Fruit fly (Drosophila melanogaster) whole organism, wandering third instar larva: ENCODE results near the gene CG31550.

Experiments used
- CG9705 ChIP-seq: fragments of 200-800 bp; sonication (Bioruptor generic); optimal IDR thresholded peaks from 2 replicates; lab custom pipeline; 2018; ENCODE audit warnings: missing biosample characterization, mild to moderate bottlenecking, missing genetic modification characterization
- CrebA ChIP-seq: fragments of 200-800 bp; sonication (Bioruptor generic); optimal IDR thresholded peaks from 2 replicates; lab custom pipeline; 2016; ENCODE audit warnings: missing biosample characterization, mild to moderate bottlenecking, missing genetic modification characterization, borderline replicate concordance
- brk ChIP-seq: fragments of 200-800 bp; sonication (Bioruptor generic); optimal IDR thresholded peaks from 2 replicates; lab custom pipeline; 2016; ENCODE audit warnings: missing biosample characterization, mild to moderate bottlenecking, missing genetic modification characterization
- pan ChIP-seq: fragments of >200 bp; optimal IDR thresholded peaks from 2 replicates; lab custom pipeline; 2017
- psq ChIP-seq: fragments of 200-800 bp; sonication (Bioruptor generic); optimal IDR thresholded peaks from 3 replicates; lab custom pipeline; 2017; ENCODE audit warnings: missing biosample characterization, mild to moderate bottlenecking, missing genetic modification characterization, moderate library complexity
- tai ChIP-seq: sonication (Bioruptor generic); optimal IDR thresholded peaks from 2 replicates; lab custom pipeline; 2016; ENCODE audit warnings: missing biosample characterization, missing genetic modification characterization

DNA sequence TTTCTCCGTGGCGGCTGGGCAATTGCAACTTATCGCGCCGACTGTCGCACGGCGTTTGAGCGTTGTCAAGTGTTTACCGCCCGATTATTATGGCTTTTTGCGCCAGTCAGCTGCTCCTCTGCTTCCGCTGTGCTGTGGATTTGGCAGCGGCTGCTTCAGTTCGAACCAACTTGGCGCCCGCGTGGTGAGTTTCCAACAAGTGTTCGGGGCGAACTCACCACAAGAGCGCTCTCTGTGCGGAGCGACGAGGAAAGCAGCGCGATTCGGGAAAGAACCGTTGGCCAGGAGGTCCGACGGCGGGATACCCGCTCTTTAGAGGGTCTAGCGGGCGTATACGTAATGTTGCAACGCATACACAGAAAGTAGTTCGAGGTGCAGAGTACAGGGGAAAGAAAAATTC, 17.3 kb downstream of the CG31550 start, which contains the start of gene NKCC:
- TF ChIP-seq psq: no peak
- TF ChIP-seq tai (GFP tag; lab: Kevin White, UChicago): no peak
- TF ChIP-seq brk (GFP tag; lab: Kevin White, UChicago): no peak
- TF ChIP-seq CG9705 (GFP tag; lab: Kevin White, UChicago): no peak
- TF ChIP-seq pan (lab: Kevin White, UChicago): no peak
- TF ChIP-seq CrebA (GFP tag; lab: Kevin White, UChicago): no peak
